Worm (Caenorhabditis elegans) whole organism, midembryonic: ENCODE data around the gene hmit-1.1.

Experiments used
- T22C8.4 ChIP-seq: fragments of 200-800 bp; sonication (Bioruptor generic); IDR thresholded peaks from 2 replicates; pipeline ENCODE4 v1.3.6; 2022; ENCODE audit warnings: missing genetic modification characterization, missing compliant biosample characterization
- cog-1 ChIP-seq: sonication (generic microtip); optimal IDR thresholded peaks from 2 replicates; lab custom pipeline; 2016; ENCODE audit warnings: missing genetic modification characterization, missing compliant biosample characterization
- flt-1 ChIP-seq: fragments of 200-800 bp; sonication (Bioruptor generic); IDR thresholded peaks from 2 replicates; pipeline ENCODE4 v1.3.6; 2022; ENCODE audit warnings: missing genetic modification characterization, missing compliant biosample characterization
- klf-2 ChIP-seq: fragments of 200-800 bp; sonication (Bioruptor generic); conservative IDR thresholded peaks from 2 replicates; pipeline ENCODE4 v1.3.6; 2022; ENCODE audit warnings: missing genetic modification reagents, missing genetic modification characterization, missing compliant biosample characterization
- med-1 ChIP-seq: sonication (generic microtip); optimal IDR thresholded peaks from 2 replicates; lab custom pipeline; 2017; ENCODE audit warnings: missing genetic modification characterization, mild to moderate bottlenecking, missing compliant biosample characterization, antibody characterized with exemption, missing genetic modification reagents; ENCODE audit not compliant: insufficient read depth
- ref-1 ChIP-seq: fragments of 200-800 bp; sonication (Bioruptor generic); conservative IDR thresholded peaks from 2 replicates; pipeline ENCODE4 v1.3.6; 2022; ENCODE audit warnings: missing genetic modification reagents, missing genetic modification characterization, missing compliant biosample characterization
- tab-1 ChIP-seq: fragments of 200-800 bp; sonication (Bioruptor generic); IDR thresholded peaks from 2 replicates; pipeline ENCODE4 v1.3.6; 2022; ENCODE audit warnings: missing genetic modification characterization, missing compliant biosample characterization
- ztf-23 ChIP-seq: fragments of 200-800 bp; sonication (Bioruptor generic); IDR thresholded peaks from 2 replicates; pipeline ENCODE4 v1.3.6; 2022; ENCODE audit warnings: missing genetic modification reagents, missing genetic modification characterization, missing compliant biosample characterization
- ztf-29 ChIP-seq: fragments of 200-800 bp; sonication (Bioruptor generic); IDR thresholded peaks from 2 replicates; pipeline ENCODE4 v1.3.6; 2022; ENCODE audit warnings: missing genetic modification reagents, missing genetic modification characterization, missing compliant biosample characterization

Gene hmit-1.1

DNA sequence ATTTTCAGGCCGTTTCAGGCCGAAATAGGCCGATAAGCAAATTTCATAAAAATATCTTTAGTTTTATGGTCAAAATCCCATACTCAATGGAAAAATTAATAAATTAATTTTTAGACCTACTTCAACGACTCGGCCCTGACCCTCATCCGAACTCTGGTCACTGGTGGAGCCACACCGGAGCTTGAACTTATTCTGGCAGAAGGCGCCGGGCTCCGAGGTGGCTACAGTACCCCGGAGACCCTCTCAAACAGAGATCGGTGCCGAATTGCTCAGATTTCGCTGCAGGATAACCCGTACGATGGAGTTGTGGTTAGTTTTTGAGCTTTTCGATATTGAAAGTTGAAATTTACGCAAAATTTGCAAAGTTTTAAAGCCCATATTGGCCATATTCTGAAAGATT is 9.8 kb upstream of the hmit-1.1 start:
- TF ChIP-seq med-1 (GFP tag; lab: Kevin White, UChicago) (no peak), tab-1 (GFP tag; lab: Robert Waterston, UW) (no peak), T22C8.4 (GFP tag; lab: Robert Waterston, UW) (no peak), ref-1 (GFP tag; lab: Robert Waterston, UW) (no peak), cog-1 (tag; lab: Kevin White, UChicago) (no peak), klf-2 (GFP tag; lab: Robert Waterston, UW) (no peak), ztf-29 (no peak), flt-1 (GFP tag; lab: Robert Waterston, UW) (no peak), ztf-23 (GFP tag; lab: Robert Waterston, UW) (no peak)

DNA sequence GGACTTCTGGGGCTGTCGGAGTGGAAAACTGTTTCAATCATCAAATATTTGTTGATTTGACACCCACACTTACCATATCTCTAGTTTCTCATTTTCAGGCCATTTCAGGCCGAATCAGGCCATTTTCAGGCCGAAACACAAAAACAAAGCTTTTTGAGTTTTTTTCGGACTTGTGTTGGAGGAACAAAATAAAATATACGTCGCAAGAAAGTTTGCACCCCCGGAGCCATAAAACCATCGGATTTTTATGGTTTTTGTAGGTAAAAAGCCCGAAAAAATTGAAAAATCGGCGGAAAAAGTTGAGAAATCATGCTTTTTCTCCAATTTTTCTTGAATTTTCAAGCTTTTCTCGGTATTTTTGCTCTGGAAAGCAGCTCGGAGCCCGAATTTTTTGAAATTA is 8.0 kb upstream of the hmit-1.1 start, which contains the start of gene Y51A2D.1:
Y51A2D.1 (plus strand) TSS at position 301 of the 400 bp plus-strand sequence.
- TF ChIP-seq med-1 (GFP tag; lab: Kevin White, UChicago) (no peak), ref-1 (GFP tag; lab: Robert Waterston, UW) (no peak), cog-1 (tag; lab: Kevin White, UChicago) (no peak), ztf-29 (no peak), klf-2 (GFP tag; lab: Robert Waterston, UW) (no peak), T22C8.4 (GFP tag; lab: Robert Waterston, UW) (no peak), flt-1 (GFP tag; lab: Robert Waterston, UW) (no peak), tab-1 (GFP tag; lab: Robert Waterston, UW) (no peak), ztf-23 (GFP tag; lab: Robert Waterston, UW) (no peak)

DNA sequence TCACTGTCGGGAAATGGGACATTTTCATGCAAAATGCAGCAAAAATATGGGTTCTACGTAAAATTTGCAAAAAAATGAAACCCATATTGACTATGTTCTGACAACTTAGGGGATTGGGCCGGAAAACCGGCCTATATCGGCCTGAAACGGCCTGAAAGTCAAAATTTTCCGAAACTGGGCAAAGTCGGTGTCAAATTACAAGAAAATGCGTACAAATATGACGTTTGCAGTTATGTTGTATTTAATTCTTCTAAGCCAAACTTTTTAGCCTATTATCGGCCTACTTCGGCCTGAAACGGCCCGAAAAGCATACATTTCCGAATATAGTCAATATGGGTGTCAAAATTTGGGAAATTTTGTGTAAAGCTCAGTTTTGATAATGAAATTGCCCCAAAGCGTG is 4.7 kb upstream of the hmit-1.1 start:
- no peak for TF ChIP-seq med-1 (GFP tag; lab: Kevin White, UChicago)
- no peak for TF ChIP-seq ref-1 (GFP tag; lab: Robert Waterston, UW)
- TF ChIP-seq ztf-23 (GFP tag; lab: Robert Waterston, UW) = no peak
- TF ChIP-seq flt-1 (GFP tag; lab: Robert Waterston, UW) = no peak
- TF ChIP-seq klf-2 (GFP tag; lab: Robert Waterston, UW) = no peak
- no peak for TF ChIP-seq cog-1 (tag; lab: Kevin White, UChicago)
- TF ChIP-seq tab-1 (GFP tag; lab: Robert Waterston, UW) = no peak
- TF ChIP-seq T22C8.4 (GFP tag; lab: Robert Waterston, UW) = no peak
- no peak for TF ChIP-seq ztf-29

DNA sequence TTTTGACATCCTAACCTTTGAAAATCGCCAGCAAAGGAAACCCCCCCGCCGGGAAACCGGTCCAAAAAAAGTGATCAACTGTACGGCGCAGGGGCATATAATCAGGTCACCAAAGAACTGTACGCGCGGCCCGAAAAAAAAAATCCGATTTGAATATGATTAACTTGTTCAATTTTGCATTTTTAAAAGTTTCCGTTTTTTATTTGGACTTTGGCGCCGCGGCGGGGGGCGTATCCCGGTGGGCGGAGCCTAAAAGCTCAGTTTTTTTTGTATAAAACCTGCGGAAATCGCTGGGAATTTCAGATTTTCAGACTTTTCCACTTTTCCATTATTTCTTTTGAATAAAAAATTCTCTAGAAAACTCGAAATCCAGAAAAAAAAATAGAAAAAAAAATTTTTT is 7.9 kb downstream of the hmit-1.1 start, which contains the start of gene hmit-1.2:
hmit-1.2 (plus strand) TSS at position 301 of the 400 bp plus-strand sequence.
- no peak for TF ChIP-seq ref-1 (GFP tag; lab: Robert Waterston, UW)
- TF ChIP-seq tab-1 (GFP tag; lab: Robert Waterston, UW) = no peak
- TF ChIP-seq ztf-23 (GFP tag; lab: Robert Waterston, UW) = no peak
- no peak for TF ChIP-seq cog-1 (tag; lab: Kevin White, UChicago)
- TF ChIP-seq flt-1 (GFP tag; lab: Robert Waterston, UW) = no peak
- TF ChIP-seq klf-2 (GFP tag; lab: Robert Waterston, UW) = no peak
- no peak for TF ChIP-seq med-1 (GFP tag; lab: Kevin White, UChicago)
- TF ChIP-seq T22C8.4 (GFP tag; lab: Robert Waterston, UW) = no peak
- TF ChIP-seq ztf-29 = no peak

DNA sequence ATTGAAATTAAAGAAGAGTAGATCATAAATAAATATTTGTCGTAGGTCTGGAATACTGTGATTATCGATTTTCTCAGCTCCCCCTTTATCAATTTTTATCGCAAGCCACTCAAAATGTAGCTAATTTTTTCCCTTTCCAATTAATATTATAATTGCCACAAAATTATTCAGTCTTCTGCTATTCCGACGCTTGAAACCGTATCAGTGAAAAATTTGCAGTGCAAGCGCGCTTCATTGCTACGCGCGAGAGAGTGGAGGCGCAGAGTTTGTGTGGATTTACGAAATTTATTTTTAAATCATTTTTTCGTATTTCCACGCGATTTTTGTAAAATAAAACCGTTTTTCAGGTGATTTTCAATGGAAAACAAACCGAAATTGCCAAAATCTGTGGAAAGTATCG is 17.0 kb downstream of the hmit-1.1 start, which contains the start of gene ints-5:
ints-5 (plus strand) TSS at position 348 of the 400 bp plus-strand sequence.
- TF ChIP-seq med-1 (GFP tag; lab: Kevin White, UChicago) (no peak), T22C8.4 (GFP tag; lab: Robert Waterston, UW) (no peak), tab-1 (GFP tag; lab: Robert Waterston, UW) (no peak), ref-1 (GFP tag; lab: Robert Waterston, UW) (no peak), ztf-29 (no peak), ztf-23 (GFP tag; lab: Robert Waterston, UW) (no peak), cog-1 (tag; lab: Kevin White, UChicago) (no peak), flt-1 (GFP tag; lab: Robert Waterston, UW) (no peak), klf-2 (GFP tag; lab: Robert Waterston, UW) (no peak)

DNA sequence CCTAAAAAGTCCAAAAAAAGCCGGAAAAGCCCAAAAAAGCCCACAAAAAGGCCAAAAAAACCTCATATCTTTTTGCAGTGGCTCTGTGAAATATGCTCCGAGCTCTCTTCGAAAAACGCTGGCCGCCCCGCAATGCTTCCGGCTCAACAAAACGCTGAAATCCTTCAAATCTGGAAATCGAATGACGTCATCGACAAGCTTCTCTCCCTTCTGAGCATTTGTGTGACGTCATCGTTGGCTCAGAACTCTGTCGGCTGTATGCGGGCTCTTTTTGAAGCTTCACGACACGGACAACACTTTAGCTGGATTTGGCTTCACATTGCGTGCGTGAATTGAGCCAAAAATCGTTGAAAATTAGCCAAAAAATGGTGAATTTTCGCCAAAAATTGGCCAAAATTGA is 19.4 kb downstream of the hmit-1.1 start:
- TF ChIP-seq T22C8.4 (GFP tag; lab: Robert Waterston, UW) = no peak
- no peak for TF ChIP-seq flt-1 (GFP tag; lab: Robert Waterston, UW)
- TF ChIP-seq med-1 (GFP tag; lab: Kevin White, UChicago) = no peak
- no peak for TF ChIP-seq cog-1 (tag; lab: Kevin White, UChicago)
- no peak for TF ChIP-seq klf-2 (GFP tag; lab: Robert Waterston, UW)
- no peak for TF ChIP-seq ref-1 (GFP tag; lab: Robert Waterston, UW)
- no peak for TF ChIP-seq ztf-23 (GFP tag; lab: Robert Waterston, UW)
- no peak for TF ChIP-seq tab-1 (GFP tag; lab: Robert Waterston, UW)
- TF ChIP-seq ztf-29 = no peak

DNA sequence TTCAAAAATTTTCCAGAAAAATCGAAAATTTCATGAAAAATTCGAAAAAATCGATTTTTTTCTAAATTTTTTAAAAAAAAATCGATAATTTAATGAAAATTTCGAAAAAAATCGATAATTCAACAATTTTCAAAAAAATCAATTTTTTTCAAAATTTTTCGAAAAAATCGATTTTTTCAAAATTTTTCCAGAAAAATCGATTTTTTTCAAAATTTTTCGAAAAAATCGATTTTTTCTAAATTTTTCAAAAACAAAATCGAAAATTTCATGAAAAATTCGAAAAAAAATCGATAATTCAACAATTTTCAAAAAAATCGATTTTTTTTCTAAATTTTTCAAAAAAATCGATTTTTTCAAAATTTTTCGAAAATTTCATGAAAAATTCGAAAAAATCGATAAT is 30.1 kb downstream of the hmit-1.1 start:
- peak; percentile 95 for TF ChIP-seq T22C8.4 (GFP tag; lab: Robert Waterston, UW)

DNA sequence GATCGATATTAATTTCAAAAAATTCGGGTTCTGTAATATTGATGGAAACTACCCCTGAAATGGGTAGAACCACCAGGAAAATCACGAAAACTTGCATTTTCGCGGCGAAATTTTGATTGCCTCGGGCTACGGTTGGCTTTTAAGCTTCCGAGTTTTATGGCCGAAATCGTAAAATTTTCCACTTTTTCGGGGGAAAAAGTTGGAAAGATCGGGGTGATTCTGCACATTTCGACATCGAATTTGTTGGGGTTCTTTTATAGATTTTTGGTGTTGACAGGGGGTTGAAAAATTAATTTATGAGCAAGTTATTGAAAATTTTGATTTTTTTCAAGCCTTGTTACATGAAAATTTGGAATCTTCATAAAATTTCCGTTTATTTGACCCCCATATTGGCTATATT is 37.2 kb downstream of the hmit-1.1 start, which contains the start of gene Y51A2D.8:
Y51A2D.8 (minus strand) TSS at position 101 of the 400 bp plus-strand sequence.
- TF ChIP-seq klf-2 (GFP tag; lab: Robert Waterston, UW) = no peak
- no peak for TF ChIP-seq tab-1 (GFP tag; lab: Robert Waterston, UW)
- no peak for TF ChIP-seq ztf-29
- no peak for TF ChIP-seq T22C8.4 (GFP tag; lab: Robert Waterston, UW)
- no peak for TF ChIP-seq med-1 (GFP tag; lab: Kevin White, UChicago)
- no peak for TF ChIP-seq flt-1 (GFP tag; lab: Robert Waterston, UW)
- TF ChIP-seq ztf-23 (GFP tag; lab: Robert Waterston, UW) = no peak
- no peak for TF ChIP-seq cog-1 (tag; lab: Kevin White, UChicago)
- TF ChIP-seq ref-1 (GFP tag; lab: Robert Waterston, UW) = no peak

DNA sequence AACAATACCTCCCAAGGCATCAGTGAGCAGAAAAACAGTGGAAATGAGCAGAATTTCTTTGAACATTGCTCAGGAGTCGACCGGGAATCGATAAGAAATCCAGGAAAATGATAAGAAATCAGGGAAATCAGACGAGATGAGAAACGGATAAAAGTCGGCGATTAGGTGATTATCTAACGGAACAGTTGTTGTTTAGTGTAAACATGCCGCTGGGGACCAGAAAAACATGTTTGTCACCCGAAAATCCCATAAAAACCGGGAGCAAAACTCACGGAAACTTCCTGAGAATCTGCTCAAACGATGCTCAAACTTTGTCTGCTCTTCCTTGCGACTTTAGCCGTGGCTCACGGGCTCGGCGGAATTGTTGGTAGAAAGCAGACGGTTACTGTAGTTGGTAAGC is 39.9 kb downstream of the hmit-1.1 start, which contains the start of the genes ttr-24 and ttr-25:
ttr-24 (minus strand) TSS at position 156 of the 400 bp plus-strand sequence.
ttr-25 (plus strand) TSS at position 227 of the 400 bp plus-strand sequence.
- no peak for TF ChIP-seq ztf-29
- no peak for TF ChIP-seq ztf-23 (GFP tag; lab: Robert Waterston, UW)
- no peak for TF ChIP-seq T22C8.4 (GFP tag; lab: Robert Waterston, UW)
- TF ChIP-seq cog-1 (tag; lab: Kevin White, UChicago) = no peak
- TF ChIP-seq tab-1 (GFP tag; lab: Robert Waterston, UW) = no peak
- no peak for TF ChIP-seq klf-2 (GFP tag; lab: Robert Waterston, UW)
- TF ChIP-seq med-1 (GFP tag; lab: Kevin White, UChicago) = no peak
- no peak for TF ChIP-seq ref-1 (GFP tag; lab: Robert Waterston, UW)
